Worm (Caenorhabditis elegans) whole organism, L1 larva: Measurements from ENCODE around the gene fipr-7.

ENCODE experiments used
- blmp-1 ChIP-seq: fragments of 150-350 bp; optimal IDR thresholded peaks from 2 replicates; lab custom pipeline; 2014; ENCODE audit warnings: missing biosample characterization, missing genetic modification characterization
- elt-3 ChIP-seq, 6 experiments: fragments of 150-350 bp in 1 of 6; sonication (generic microtip); optimal IDR thresholded peaks; 2 replicates each; lab custom pipeline; 2017 to 2018; ENCODE audit warnings: missing biosample characterization in 6 of 6, missing genetic modification characterization in 6 of 6, inconsistent platforms in 1 of 6
- lin-15B ChIP-seq: fragments of 150-350 bp; sonication (generic microtip); optimal IDR thresholded peaks from 3 replicates; lab custom pipeline; 2014; ENCODE audit warnings: missing biosample characterization, missing genetic modification characterization
- nhr-11 ChIP-seq: fragments of 150-350 bp; optimal IDR thresholded peaks from 2 replicates; lab custom pipeline; 2014; ENCODE audit warnings: missing biosample characterization, missing genetic modification characterization
- nhr-237 ChIP-seq: fragments of 150-350 bp; optimal IDR thresholded peaks from 2 replicates; lab custom pipeline; 2014; ENCODE audit warnings: missing biosample characterization, missing genetic modification characterization
- nhr-84 ChIP-seq: sonication (generic microtip); optimal IDR thresholded peaks from 2 replicates; lab custom pipeline; 2017; ENCODE audit warnings: missing biosample characterization, missing genetic modification characterization
- zag-1 ChIP-seq: fragments of 150-350 bp; optimal IDR thresholded peaks from 2 replicates; lab custom pipeline; 2014; ENCODE audit warnings: missing biosample characterization, missing genetic modification characterization

DNA sequence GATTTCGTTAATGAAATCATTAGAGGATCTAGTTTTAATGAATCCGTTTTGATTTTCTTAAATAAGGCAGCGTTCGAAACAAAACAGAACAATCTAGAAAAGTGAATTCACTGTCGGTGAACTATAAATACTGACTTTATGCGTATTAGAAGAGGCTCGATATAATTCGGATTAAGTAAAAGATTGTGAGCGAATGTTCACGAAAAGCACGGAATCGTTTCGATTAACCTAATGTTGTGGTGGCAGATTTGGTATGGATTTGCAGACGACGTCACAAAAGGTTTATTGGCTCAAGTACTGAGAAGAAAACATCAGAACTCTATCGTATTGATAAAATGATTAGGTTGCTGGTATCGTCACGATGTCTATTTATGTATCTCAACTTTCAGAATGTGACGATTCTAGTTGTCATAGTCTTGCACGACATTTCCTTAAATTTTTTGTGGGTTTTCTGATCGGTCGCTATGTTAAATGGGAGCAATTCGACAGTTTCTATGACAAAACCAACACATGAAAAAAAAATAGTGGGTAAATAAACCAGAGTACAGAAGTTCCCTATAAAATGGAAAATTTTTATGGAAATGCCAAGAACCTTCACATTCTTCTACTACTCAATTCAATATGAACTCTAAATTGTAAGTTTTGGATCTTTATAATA lies at the start of gene fipr-7, which contains the start of gene pyt-1:
- TF ChIP-seq lin-15B (tag; lab: Kevin White, UChicago), result no peak
- no peak for TF ChIP-seq blmp-1
- TF ChIP-seq elt-3 (tag; optimal IDR thresholded peaks at IDR 0.05; lab: Kevin White, UChicago), result no peak
- no peak for TF ChIP-seq nhr-84 (tag; lab: Kevin White, UChicago)
- no peak for TF ChIP-seq zag-1
- no peak for TF ChIP-seq nhr-11 (tag; lab: Kevin White, UChicago)
- no peak for TF ChIP-seq nhr-237 (tag; lab: Kevin White, UChicago)
